Worm (Caenorhabditis elegans): Measurements from ENCODE around the gene faah-1.

ce11 chrIV:8210300-8210699, 51.1 kb downstream of the faah-1 start, which contains the start of gene C07G1.6:
- TF ChIP-seq odd-2 (tag; optimal IDR thresholded peaks at IDR 0.05) (no peak), unc-3 (GFP tag; conservative IDR thresholded peaks at IDR 0.05) (no peak), unc-3 (tag; optimal IDR thresholded peaks at IDR 0.05) (no peak)
